Fruit fly (Drosophila melanogaster): Measurements from ENCODE around the gene CG43219.

DNA sequence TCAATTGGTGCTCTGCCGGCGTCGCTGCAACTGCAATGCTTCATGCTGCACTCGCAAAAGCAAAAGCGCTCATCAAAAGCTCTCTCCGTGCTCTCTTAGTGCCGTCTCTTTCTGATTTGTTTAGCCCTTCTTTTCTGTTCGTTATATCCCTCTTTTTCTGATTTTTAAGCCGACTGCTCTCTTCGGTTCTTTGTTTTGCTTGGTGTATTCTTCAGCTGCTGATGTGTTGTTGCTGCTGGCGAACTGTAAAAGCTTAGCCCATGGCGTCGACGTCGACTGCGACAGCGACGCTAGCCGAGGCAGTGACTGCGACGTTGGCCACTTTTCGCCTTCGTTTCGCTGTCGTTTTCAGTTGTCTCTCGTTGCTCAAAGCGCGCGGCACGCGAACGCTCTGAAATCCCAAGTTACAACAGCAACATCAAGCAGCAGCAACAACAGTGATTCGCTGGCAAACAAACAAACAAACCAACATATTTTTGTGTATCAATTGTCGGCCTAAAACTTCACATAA, 19.9 kb downstream of the CG43219 start:
- TF ChIP-seq h (optimal IDR thresholded peaks at IDR 0.05): no peak
- no peak for TF ChIP-seq ttk (optimal IDR thresholded peaks at IDR 0.05)
- TF ChIP-seq psq (optimal IDR thresholded peaks at IDR 0.05): no peak
- no peak for TF ChIP-seq Sin3A (optimal IDR thresholded peaks at IDR 0.05)
- no peak for TF ChIP-seq Myc (optimal IDR thresholded peaks at IDR 0.05)
- TF ChIP-seq insv (optimal IDR thresholded peaks at IDR 0.05): no peak
